Worm (Caenorhabditis elegans) whole organism, L2 larva: ENCODE data around the gene R07B7.10.

Source experiments
- C34F6.9 ChIP-seq: fragments of 150-350 bp; optimal IDR thresholded peaks from 2 replicates; lab custom pipeline; 2014; ENCODE audit warnings: missing biosample characterization, missing genetic modification characterization
- R02D3.7 ChIP-seq: fragments of 150-350 bp; optimal IDR thresholded peaks from 2 replicates; lab custom pipeline; 2014; ENCODE audit warnings: missing biosample characterization, missing genetic modification characterization
- alr-1 ChIP-seq: fragments of 150-350 bp; optimal IDR thresholded peaks from 2 replicates; lab custom pipeline; 2014; ENCODE audit warnings: missing biosample characterization, missing genetic modification characterization
- ama-1 ChIP-seq: fragments of 150-350 bp; optimal IDR thresholded peaks from 2 replicates; lab custom pipeline; 2018; ENCODE audit warnings: inconsistent platforms
- blmp-1 ChIP-seq: sonication (generic microtip); optimal IDR thresholded peaks from 2 replicates; lab custom pipeline; 2017; ENCODE audit warnings: missing genetic modification characterization, mild to moderate bottlenecking, missing compliant biosample characterization, antibody characterized with exemption, moderate library complexity; ENCODE audit not compliant: insufficient read depth
- ceh-82 ChIP-seq: fragments of 150-350 bp; optimal IDR thresholded peaks from 2 replicates; lab custom pipeline; 2014; ENCODE audit warnings: missing biosample characterization, missing genetic modification characterization
- crh-2 ChIP-seq: sonication (generic microtip); optimal IDR thresholded peaks from 2 replicates; lab custom pipeline; 2017; ENCODE audit warnings: missing biosample characterization, missing genetic modification characterization
- dmd-4 ChIP-seq: sonication (generic microtip); optimal IDR thresholded peaks from 2 replicates; lab custom pipeline; 2017; ENCODE audit warnings: missing biosample characterization, missing genetic modification characterization
- fos-1 ChIP-seq: fragments of 150-350 bp; optimal IDR thresholded peaks from 2 replicates; lab custom pipeline; 2014; ENCODE audit warnings: missing biosample characterization, missing genetic modification characterization
- gmeb-1 ChIP-seq: fragments of 150-350 bp; optimal IDR thresholded peaks from 2 replicates; lab custom pipeline; 2014; ENCODE audit warnings: missing biosample characterization, missing genetic modification characterization
- lin-11 ChIP-seq: fragments of 150-350 bp; sonication (generic microtip); optimal IDR thresholded peaks from 2 replicates; lab custom pipeline; 2014; ENCODE audit warnings: missing biosample characterization, missing genetic modification characterization, inconsistent platforms, mixed read lengths
- lin-39 ChIP-seq: fragments of 150-350 bp; optimal IDR thresholded peaks from 2 replicates; lab custom pipeline; 2014; ENCODE audit warnings: missing biosample characterization, missing genetic modification reagents, missing genetic modification characterization
- mdl-1 ChIP-seq, 2 experiments: fragments of 150-350 bp in 1 of 2; sonication (generic microtip) in 1 of 2; optimal IDR thresholded peaks; 2 replicates each; lab custom pipeline; 2017; ENCODE audit warnings: missing biosample characterization in 2 of 2, missing genetic modification characterization in 2 of 2
- nhr-10 ChIP-seq: sonication (generic microtip); optimal IDR thresholded peaks from 2 replicates; lab custom pipeline; 2017; ENCODE audit warnings: missing biosample characterization, missing genetic modification characterization
- nhr-11 ChIP-seq: fragments of 150-350 bp; optimal IDR thresholded peaks from 2 replicates; lab custom pipeline; 2014; ENCODE audit warnings: missing biosample characterization, missing genetic modification characterization
- nhr-12 ChIP-seq: fragments of 150-350 bp; optimal IDR thresholded peaks from 2 replicates; lab custom pipeline; 2014; ENCODE audit warnings: missing biosample characterization, missing genetic modification characterization
- nhr-129 ChIP-seq: fragments of 150-350 bp; optimal IDR thresholded peaks from 2 replicates; lab custom pipeline; 2014; ENCODE audit warnings: missing biosample characterization, missing genetic modification characterization
- nhr-21 ChIP-seq: fragments of 150-350 bp; optimal IDR thresholded peaks from 2 replicates; lab custom pipeline; 2014; ENCODE audit warnings: missing biosample characterization, missing genetic modification characterization
- nhr-237 ChIP-seq: fragments of 150-350 bp; optimal IDR thresholded peaks from 2 replicates; lab custom pipeline; 2014; ENCODE audit warnings: missing biosample characterization, missing genetic modification characterization
- nhr-25 ChIP-seq: fragments of 150-350 bp; sonication (generic microtip); optimal IDR thresholded peaks from 3 replicates; lab custom pipeline; 2014; ENCODE audit warnings: missing biosample characterization, missing genetic modification characterization
- nhr-77 ChIP-seq: fragments of 150-350 bp; optimal IDR thresholded peaks from 2 replicates; lab custom pipeline; 2014; ENCODE audit warnings: missing biosample characterization, missing genetic modification characterization
- sem-4 ChIP-seq: fragments of 150-350 bp; optimal IDR thresholded peaks from 2 replicates; lab custom pipeline; 2014; ENCODE audit warnings: missing biosample characterization, missing genetic modification reagents, missing genetic modification characterization
- skn-1 ChIP-seq: sonication (generic microtip); optimal IDR thresholded peaks from 2 replicates; lab custom pipeline; 2017; ENCODE audit warnings: missing biosample characterization, missing genetic modification characterization
- sma-3 ChIP-seq: sonication (generic microtip); optimal IDR thresholded peaks from 2 replicates; lab custom pipeline; 2016; ENCODE audit warnings: missing genetic modification reagents, missing genetic modification characterization, missing compliant biosample characterization
- sma-9 ChIP-seq, 2 experiments: fragments of 150-350 bp in 1 of 2; sonication (generic microtip) in 1 of 2; optimal IDR thresholded peaks; 2 replicates each; lab custom pipeline; 2014 to 2016; ENCODE audit warnings: missing genetic modification characterization in 2 of 2, mild to moderate bottlenecking in 1 of 2, missing biosample characterization in 1 of 2, missing compliant biosample characterization in 1 of 2, missing genetic modification reagents in 1 of 2, moderate library complexity in 1 of 2
- snpc-4 ChIP-seq: fragments of 150-350 bp; optimal IDR thresholded peaks from 2 replicates; lab custom pipeline; 2014; ENCODE audit warnings: missing biosample characterization, missing genetic modification characterization
- unc-39 ChIP-seq: fragments of 150-350 bp; optimal IDR thresholded peaks from 2 replicates; lab custom pipeline; 2014; ENCODE audit warnings: missing biosample characterization, missing genetic modification characterization
- unc-55 ChIP-seq: fragments of 150-350 bp; sonication (generic microtip); optimal IDR thresholded peaks from 3 replicates; lab custom pipeline; 2014; ENCODE audit warnings: missing biosample characterization, missing genetic modification reagents, missing genetic modification characterization
- zag-1 ChIP-seq: fragments of 150-350 bp; optimal IDR thresholded peaks from 2 replicates; lab custom pipeline; 2014; ENCODE audit warnings: missing biosample characterization, missing genetic modification characterization
- ztf-1 ChIP-seq: fragments of 200-800 bp; sonication (Bioruptor generic); conservative IDR thresholded peaks from 2 replicates; pipeline ENCODE4 v1.3.6; 2022; ENCODE audit warnings: missing genetic modification characterization, missing compliant biosample characterization
- ztf-4 ChIP-seq: fragments of 150-350 bp; optimal IDR thresholded peaks from 2 replicates; lab custom pipeline; 2014; ENCODE audit warnings: missing biosample characterization, missing genetic modification characterization

The R07B7.10 gene

ce11 chrV:12068437-12068836 is 14.6 kb upstream of the R07B7.10 start, which contains the start of gene kmo-2:
kmo-2 (minus strand) TSS chrV:12068537.
- TF ChIP-seq R02D3.7 (tag; lab: Kevin White, UChicago) = no peak
- TF ChIP-seq nhr-10 (tag; lab: Kevin White, UChicago) = no peak
- TF ChIP-seq unc-55 (GFP tag; lab: Kevin White, UChicago) = no peak
- TF ChIP-seq alr-1 = no peak
- TF ChIP-seq nhr-11 (tag; lab: Kevin White, UChicago) = no peak
- TF ChIP-seq ztf-1 = no peak
- TF ChIP-seq sem-4 (tag; lab: Kevin White, UChicago) = no peak
- TF ChIP-seq C34F6.9 (tag; lab: Kevin White, UChicago) = no peak
- no peak for TF ChIP-seq ztf-4 (tag; lab: Kevin White, UChicago)
- no peak for TF ChIP-seq ceh-82 (tag; lab: Kevin White, UChicago)

- no peak for TF ChIP-seq crh-2
- no peak for TF ChIP-seq ztf-1
- no peak for TF ChIP-seq dmd-4 (tag; lab: Kevin White, UChicago)
Observed at ce11 chrV:12070419-12070818, 12.6 kb upstream of the R07B7.10 start, which contains the start of gene kmo-1. kmo-1 (minus strand) TSS chrV:12070519.

- TF ChIP-seq nhr-129 (peak; percentile 34), nhr-77 (tag; lab: Kevin White, UChicago) (no peak), fos-1 (peak; percentile 33), sma-9 (GFP tag; optimal IDR thresholded peaks at IDR 0.05; lab: Kevin White, UChicago) (peak; percentile 60), sma-9 (tag; optimal IDR thresholded peaks at IDR 0.05; lab: Kevin White, UChicago) (no peak), ztf-4 (tag; lab: Kevin White, UChicago) (no peak), blmp-1 (peak; percentile 43), sma-3 (GFP tag; lab: Kevin White, UChicago) (peak; percentile 29), nhr-25 (peak; percentile 44), nhr-21 (tag; lab: Kevin White, UChicago) (peak; percentile 54), crh-2 (peak; percentile 43), ama-1 (lab: Kevin White, UChicago) (no peak), mdl-1 (tag; optimal IDR thresholded peaks at IDR 0.05; lab: Kevin White, UChicago) (peak; percentile 27 to 34)
- TF ChIP-seq, all 48 proteins: peak for 9
Observed at ce11 chrV:12071483-12071882, 11.5 kb upstream of the R07B7.10 start.

ce11 chrV:12074886-12075285 is 8.1 kb upstream of the R07B7.10 start, which contains the start of gene R07B7.6:
R07B7.6 (minus strand) TSS chrV:12074986.
- TF ChIP-seq unc-39 (no peak), sma-9 (GFP tag; optimal IDR thresholded peaks at IDR 0.05; lab: Kevin White, UChicago) (no peak), sma-9 (tag; optimal IDR thresholded peaks at IDR 0.05; lab: Kevin White, UChicago) (no peak), nhr-11 (tag; lab: Kevin White, UChicago) (no peak), nhr-25 (no peak), nhr-21 (tag; lab: Kevin White, UChicago) (no peak), lin-39 (tag; lab: Kevin White, UChicago) (no peak), zag-1 (tag; lab: Kevin White, UChicago) (no peak)

ce11 chrV:12075983-12076382 is 7.0 kb upstream of the R07B7.10 start:
- peak; percentile 40 for TF ChIP-seq skn-1 (tag; lab: Kevin White, UChicago)
- TF ChIP-seq ceh-82 (tag; lab: Kevin White, UChicago) = no peak
- peak; percentile 20 for TF ChIP-seq gmeb-1 (tag; lab: Kevin White, UChicago)
- peak; percentile 56 for TF ChIP-seq fos-1
- TF ChIP-seq nhr-77 (tag; lab: Kevin White, UChicago) = no peak
- no peak for TF ChIP-seq snpc-4
- peak; percentile 0 for TF ChIP-seq crh-2
- no peak for TF ChIP-seq lin-11 (tag; lab: Kevin White, UChicago)
- no peak for TF ChIP-seq alr-1
- no peak for TF ChIP-seq nhr-237 (tag; lab: Kevin White, UChicago)
- no peak for TF ChIP-seq lin-39 (tag; lab: Kevin White, UChicago)
- TF ChIP-seq nhr-25 = no peak

- TF ChIP-seq gmeb-1 (tag; lab: Kevin White, UChicago) (no peak), nhr-12 (tag; lab: Kevin White, UChicago) (no peak), lin-39 (tag; lab: Kevin White, UChicago) (no peak), nhr-11 (tag; lab: Kevin White, UChicago) (no peak), dmd-4 (tag; lab: Kevin White, UChicago) (no peak)
Observed at ce11 chrV:12080274-12080673, 2.7 kb upstream of the R07B7.10 start, which contains the start of gene R07B7.9. R07B7.9 (minus strand) TSS chrV:12080374.
